Fruit fly (Drosophila melanogaster): ENCODE results near the gene cyst.
A peak's percentile ranks its signal among the peaks of the same experiment; 100 is the strongest.

The cyst gene

dm6 chr2L:19546869-19547710, 38.5 kb upstream of the cyst start, which contains the start of gene CG10337 (continued):
- peak; percentile 84 for TF ChIP-seq Eip78C (GFP tag)
- TF ChIP-seq svp (GFP tag), result peak; percentile 72
- no peak for TF ChIP-seq spab (GFP tag; optimal IDR thresholded peaks at IDR 0.05)
- no peak for TF ChIP-seq CG10669 (GFP tag; optimal IDR thresholded peaks at IDR 0.05)
- no peak for TF ChIP-seq Lpt (GFP tag; optimal IDR thresholded peaks at IDR 0.05)
- TF ChIP-seq Ets21C (GFP tag; optimal IDR thresholded peaks at IDR 0.05), result no peak
- no peak for TF ChIP-seq CG6854 (GFP tag; optimal IDR thresholded peaks at IDR 0.05)
- TF ChIP-seq vri (GFP tag; optimal IDR thresholded peaks at IDR 0.05), result peak; percentile 55
- TF ChIP-seq CG1621 (tag; optimal IDR thresholded peaks at IDR 0.05), result no peak
- no peak for TF ChIP-seq CG6792 (GFP tag; optimal IDR thresholded peaks at IDR 0.05)

DNA sequence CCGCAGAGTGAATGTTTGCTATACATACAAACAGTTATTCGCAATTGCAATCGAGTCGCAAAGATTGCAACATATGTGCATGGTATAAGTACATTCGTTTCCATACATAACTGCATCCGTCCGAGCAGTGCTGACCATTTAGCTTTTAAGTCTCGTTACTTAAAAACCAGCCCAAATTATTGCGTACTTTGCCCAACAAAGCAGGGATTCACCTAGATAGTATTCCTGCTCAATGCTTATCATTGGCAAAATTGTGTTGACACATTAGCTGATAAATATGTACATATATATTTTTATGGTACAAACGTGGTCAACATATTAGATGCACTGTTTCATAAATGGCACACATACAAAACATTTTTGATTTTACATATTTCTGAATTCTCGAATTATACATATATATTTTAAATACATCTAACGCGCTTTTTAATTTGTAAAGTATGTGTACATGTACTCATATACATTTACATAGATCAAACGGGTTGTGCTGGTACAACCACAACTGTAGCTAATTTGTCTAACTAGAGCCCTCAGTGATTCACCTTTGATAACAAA, 34.5 kb upstream of the cyst start:
- no peak for TF ChIP-seq net (GFP tag; optimal IDR thresholded peaks at IDR 0.05)
- no peak for TF ChIP-seq Sox15 (GFP tag; optimal IDR thresholded peaks at IDR 0.05)
- peak; percentile 6 for TF ChIP-seq Smox (GFP tag; optimal IDR thresholded peaks at IDR 0.05)
- no peak for TF ChIP-seq CG32006 (GFP tag; optimal IDR thresholded peaks at IDR 0.05)
- TF ChIP-seq Ets96B (tag; optimal IDR thresholded peaks at IDR 0.05), result no peak
- TF ChIP-seq acj6 (GFP tag; optimal IDR thresholded peaks at IDR 0.05), result no peak
- TF ChIP-seq CG11294 (GFP tag; IDR thresholded peaks at IDR 0.05), result no peak
- TF ChIP-seq Ets21C (GFP tag; optimal IDR thresholded peaks at IDR 0.05), result no peak
- TF ChIP-seq CG15336 (GFP tag; IDR thresholded peaks at IDR 0.05), result 0 out of 2 replicates have a peak, but pooled peaks have one; percentile 9
- no peak for TF ChIP-seq CG16779 (tag; optimal IDR thresholded peaks at IDR 0.05)
- TF ChIP-seq esn (GFP tag; optimal IDR thresholded peaks at IDR 0.05), result peak; percentile 6
- TF ChIP-seq fd85E (GFP tag; optimal IDR thresholded peaks at IDR 0.05), result no peak
- no peak for TF ChIP-seq Met (GFP tag; optimal IDR thresholded peaks at IDR 0.05)
- no peak for TF ChIP-seq CG6808 (GFP tag; optimal IDR thresholded peaks at IDR 0.05)
- TF ChIP-seq CG10631 (GFP tag; optimal IDR thresholded peaks at IDR 0.05), result no peak
- TF ChIP-seq Blimp-1 (GFP tag; optimal IDR thresholded peaks at IDR 0.05), result no peak
- TF ChIP-seq CG7368 (GFP tag; optimal IDR thresholded peaks at IDR 0.05), result no peak
- TF ChIP-seq salr (GFP tag; optimal IDR thresholded peaks at IDR 0.05), result no peak
- TF ChIP-seq CG6163 (GFP tag; IDR thresholded peaks at IDR 0.05), result no peak
- TF ChIP-seq fkh (GFP tag; optimal IDR thresholded peaks at IDR 0.05), result no peak
- TF ChIP-seq Hr4 (GFP tag; optimal IDR thresholded peaks at IDR 0.05), result peak; percentile 8
- no peak for TF ChIP-seq Lpt (GFP tag; optimal IDR thresholded peaks at IDR 0.05)
- no peak for TF ChIP-seq Eip93F (GFP tag; optimal IDR thresholded peaks at IDR 0.05)
- no peak for TF ChIP-seq Hr39 (GFP tag; optimal IDR thresholded peaks at IDR 0.05)
- no peak for TF ChIP-seq pdm3 (GFP tag; optimal IDR thresholded peaks at IDR 0.05)
- peak; percentile 19 for TF ChIP-seq CG6276 (GFP tag; optimal IDR thresholded peaks at IDR 0.05)
- TF ChIP-seq Eip78C (GFP tag), result peak; percentile 57
- TF ChIP-seq CG3032 (tag; optimal IDR thresholded peaks at IDR 0.05), result no peak
- no peak for TF ChIP-seq dsx (GFP tag; optimal IDR thresholded peaks at IDR 0.05; ENCODE audit: poor library complexity, severe bottlenecking)
- TF ChIP-seq OdsH (GFP tag; optimal IDR thresholded peaks at IDR 0.05), result no peak
- TF ChIP-seq Hr38 (GFP tag; optimal IDR thresholded peaks at IDR 0.05), result no peak
- no peak for TF ChIP-seq Sox102F (GFP tag; optimal IDR thresholded peaks at IDR 0.05)
- no peak for TF ChIP-seq lz (GFP tag; optimal IDR thresholded peaks at IDR 0.05)
- TF ChIP-seq Sox14 (GFP tag; optimal IDR thresholded peaks at IDR 0.05), result peak; percentile 3
- TF ChIP-seq spab (GFP tag; optimal IDR thresholded peaks at IDR 0.05), result no peak
- no peak for TF ChIP-seq fd59A (GFP tag; optimal IDR thresholded peaks at IDR 0.05)
- no peak for TF ChIP-seq CG10669 (GFP tag; optimal IDR thresholded peaks at IDR 0.05)
- no peak for TF ChIP-seq ss (GFP tag; optimal IDR thresholded peaks at IDR 0.05)
- TF ChIP-seq CG8632 (GFP tag; optimal IDR thresholded peaks at IDR 0.05), result no peak

Data from whole organism, prepupa.